Worm (Caenorhabditis elegans): Measurements from ENCODE around the gene ttr-42.
A peak's percentile ranks its signal among the peaks of the same experiment; 100 is the strongest.

Gene ttr-42

DNA sequence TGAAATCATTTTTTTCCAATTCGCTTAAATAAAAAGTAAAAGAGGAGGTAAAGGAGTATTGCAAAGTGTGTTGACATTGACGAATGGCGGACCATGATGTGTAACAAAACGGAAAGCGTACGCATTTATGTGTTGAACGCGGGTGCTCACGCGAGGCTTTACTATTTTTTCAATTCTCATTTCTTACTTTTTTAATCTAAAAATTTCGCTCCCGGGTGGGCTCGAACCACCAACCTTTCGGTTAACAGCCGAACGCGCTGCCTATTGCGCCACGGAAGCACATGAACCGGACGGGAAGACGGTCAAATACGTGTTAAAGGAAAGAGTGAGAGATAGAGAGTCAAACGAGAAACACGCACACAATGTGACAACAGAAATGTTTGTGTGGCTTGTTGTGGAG lies 28.2 kb upstream of the ttr-42 start (continued):
- TF ChIP-seq nhr-237 (tag; optimal IDR thresholded peaks at IDR 0.05) (no peak), ZK337.2 (GFP tag; IDR thresholded peaks at IDR 0.05) (peak; percentile 51; the same call in 1 of the 2 replicates), ceh-62 (tag; optimal IDR thresholded peaks at IDR 0.05) (no peak), ztf-7 (tag; optimal IDR thresholded peaks at IDR 0.05) (peak; percentile 33), lin-1 (GFP tag; IDR thresholded peaks at IDR 0.05) (peak; percentile 91), sdz-12 (GFP tag; optimal IDR thresholded peaks at IDR 0.05) (peak; percentile 62), egl-27 (tag; optimal IDR thresholded peaks at IDR 0.05) (no peak), nhr-25 (tag; optimal IDR thresholded peaks at IDR 0.05; ENCODE audit: borderline replicate concordance, insufficient read depth) (no peak), zip-11 (GFP tag; IDR thresholded peaks at IDR 0.05) (0 out of 2 replicates have a peak, but pooled peaks have one; percentile 64), nhr-6 (tag; optimal IDR thresholded peaks at IDR 0.05) (peak; percentile 64), nhr-28 (tag; optimal IDR thresholded peaks at IDR 0.05) (peak; percentile 64), nhr-76 (tag; optimal IDR thresholded peaks at IDR 0.05) (no peak), dpl-1 (GFP tag; optimal IDR thresholded peaks at IDR 0.05) (peak; percentile 6), dmd-9 (GFP tag; IDR thresholded peaks at IDR 0.05) (0 out of 2 replicates have a peak, but pooled peaks have one; percentile 50), nhr-10 (tag; optimal IDR thresholded peaks at IDR 0.05) (no peak), rbr-2 (tag; optimal IDR thresholded peaks at IDR 0.05) (peak; percentile 69), T20F7.1 (GFP tag; optimal IDR thresholded peaks at IDR 0.05) (peak; percentile 28), R02D3.7 (tag; optimal IDR thresholded peaks at IDR 0.05) (no peak), madf-9 (GFP tag; conservative IDR thresholded peaks at IDR 0.05) (peak; percentile 55), Y75B8A.6 (GFP tag; IDR thresholded peaks at IDR 0.05) (0 out of 2 replicates have a peak, but pooled peaks have one; percentile 72), F44E2.7 (GFP tag; IDR thresholded peaks at IDR 0.05) (peak; percentile 84; the same call in 1 of the 2 replicates), ceh-28 (tag; optimal IDR thresholded peaks at IDR 0.05) (no peak), ZK546.5 (tag; optimal IDR thresholded peaks at IDR 0.05) (no peak), zag-1 (tag; optimal IDR thresholded peaks at IDR 0.05) (no peak), nhr-111 (GFP tag; optimal IDR thresholded peaks at IDR 0.05) (peak; percentile 11), daf-8 (GFP tag; IDR thresholded peaks at IDR 0.05) (no peak), dve-1 (tag; optimal IDR thresholded peaks at IDR 0.05; ENCODE audit: insufficient read depth) (peak; percentile 69), ceh-44 (GFP tag; IDR thresholded peaks at IDR 0.05) (0 out of 2 replicates have a peak, but pooled peaks have one; percentile 44), unc-62 (GFP tag; optimal IDR thresholded peaks at IDR 0.05 in 1 of 2) (peak in 1 of 2 experiments; percentile 85), unc-62 (tag; optimal IDR thresholded peaks at IDR 0.05) (no peak), nhr-77 (tag; optimal IDR thresholded peaks at IDR 0.05) (peak; percentile 60), pha-4 (GFP tag; IDR thresholded peaks at IDR 0.05) (peak; percentile 81), pha-4 (tag; optimal IDR thresholded peaks at IDR 0.05) (no peak), nhr-48 (tag; optimal IDR thresholded peaks at IDR 0.05) (peak; percentile 59), mdt-29 (GFP tag; IDR thresholded peaks at IDR 0.05) (0 out of 2 replicates have a peak, but pooled peaks have one; percentile 47), hlh-11 (tag; optimal IDR thresholded peaks at IDR 0.05) (peak; percentile 75), tag-97 (GFP tag; IDR thresholded peaks at IDR 0.05) (no peak), dmd-6 (GFP tag; IDR thresholded peaks at IDR 0.05) (peak; percentile 74), hlh-30 (tag; optimal IDR thresholded peaks at IDR 0.05; ENCODE audit: insufficient read depth) (peak; percentile 75), lin-13 (GFP tag; optimal IDR thresholded peaks at IDR 0.05) (peak; percentile 71), ces-1 (GFP tag; optimal IDR thresholded peaks at IDR 0.05) (no peak), arid-1 (GFP tag; conservative IDR thresholded peaks at IDR 0.05) (peak; percentile 73), daf-16 (GFP tag; optimal IDR thresholded peaks at IDR 0.05) (peak; percentile 58 to 91), daf-16 (tag; optimal IDR thresholded peaks at IDR 0.05) (peak; percentile 85), ctbp-1 (GFP tag; IDR thresholded peaks at IDR 0.05) (peak; percentile 83), mdl-1 (tag; optimal IDR thresholded peaks at IDR 0.05) (peak in 1 of 2 experiments; percentile 23), mxl-3 (GFP tag; optimal IDR thresholded peaks at IDR 0.05) (no peak), skn-1 (tag; optimal IDR thresholded peaks at IDR 0.05) (no peak), zip-2 (tag; optimal IDR thresholded peaks at IDR 0.05) (peak; percentile 57), dmd-8 (GFP tag; IDR thresholded peaks at IDR 0.05) (peak; percentile 89), fos-1 (tag; optimal IDR thresholded peaks at IDR 0.05) (no peak), nhr-41 (GFP tag; IDR thresholded peaks at IDR 0.05) (peak; percentile 88)

Measured in whole organism, L4 larva.